Fruit fly (Drosophila melanogaster): ENCODE results near the gene CG33203.

DNA sequence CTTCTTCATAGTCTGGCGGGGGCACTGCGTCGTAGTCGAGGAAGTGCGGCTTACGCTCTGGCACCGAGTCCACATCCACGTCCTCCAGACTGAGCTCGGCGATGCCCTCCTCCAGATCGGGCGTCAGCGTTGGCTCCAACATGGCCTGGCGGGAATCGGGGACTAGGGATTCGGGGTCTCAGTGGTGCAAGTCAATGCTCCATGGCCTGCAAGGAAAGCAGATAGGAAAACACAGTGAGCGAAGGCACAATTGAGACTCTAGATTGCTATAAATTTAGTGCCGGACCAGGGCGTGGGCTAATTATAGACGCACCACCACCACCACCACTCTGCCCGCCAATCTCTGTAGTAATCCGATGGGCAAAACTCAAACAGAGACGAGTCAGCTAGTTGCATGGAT is 46.9 kb downstream of the CG33203 start:
- TF ChIP-seq pan (optimal IDR thresholded peaks at IDR 0.05) = no peak
- TF ChIP-seq usp (GFP tag; optimal IDR thresholded peaks at IDR 0.05) = no peak
- no peak for TF ChIP-seq psq (GFP tag; optimal IDR thresholded peaks at IDR 0.05)
- TF ChIP-seq jim (GFP tag; optimal IDR thresholded peaks at IDR 0.05) = no peak
- no peak for TF ChIP-seq h (GFP tag; optimal IDR thresholded peaks at IDR 0.05)
